Worm (Caenorhabditis elegans) whole organism, L3 larva: ENCODE measurements around the gene gfi-3.

Experiments used
- aly-2 ChIP-seq: fragments of 150-350 bp; optimal IDR thresholded peaks from 2 replicates; lab custom pipeline; 2014; ENCODE audit warnings: missing biosample characterization, missing genetic modification characterization
- ceh-16 ChIP-seq: sonication (generic microtip); optimal IDR thresholded peaks from 2 replicates; lab custom pipeline; 2017; ENCODE audit warnings: missing biosample characterization, missing genetic modification characterization
- ceh-82 ChIP-seq: fragments of 150-350 bp; optimal IDR thresholded peaks from 2 replicates; lab custom pipeline; 2014; ENCODE audit warnings: missing biosample characterization, missing genetic modification characterization
- egl-27 ChIP-seq: sonication (generic microtip); optimal IDR thresholded peaks from 4 replicates; lab custom pipeline; 2017; ENCODE audit warnings: missing biosample characterization, missing genetic modification reagents, missing genetic modification characterization
- elt-1 ChIP-seq: fragments of 150-350 bp; optimal IDR thresholded peaks from 2 replicates; lab custom pipeline; 2014; ENCODE audit warnings: missing biosample characterization, missing genetic modification characterization
- fos-1 ChIP-seq: fragments of 150-350 bp; optimal IDR thresholded peaks from 2 replicates; lab custom pipeline; 2014; ENCODE audit warnings: missing biosample characterization, missing genetic modification characterization
- lin-39 ChIP-seq: fragments of 150-350 bp; optimal IDR thresholded peaks from 2 replicates; lab custom pipeline; 2018; ENCODE audit warnings: missing biosample characterization, missing genetic modification reagents, missing genetic modification characterization
- lsy-12 ChIP-seq: sonication (generic microtip); optimal IDR thresholded peaks from 2 replicates; lab custom pipeline; 2016; ENCODE audit warnings: mild to moderate bottlenecking, missing genetic modification characterization, missing compliant biosample characterization
- nhr-11 ChIP-seq: fragments of 150-350 bp; optimal IDR thresholded peaks from 2 replicates; lab custom pipeline; 2014; ENCODE audit warnings: missing biosample characterization, missing genetic modification characterization
- nhr-25 ChIP-seq: sonication (generic microtip); optimal IDR thresholded peaks from 2 replicates; lab custom pipeline; 2017; ENCODE audit warnings: missing biosample characterization, missing genetic modification characterization
- pha-4 ChIP-seq: fragments of 150-350 bp; optimal IDR thresholded peaks from 2 replicates; lab custom pipeline; 2014; ENCODE audit warnings: missing biosample characterization, missing genetic modification reagents, missing genetic modification characterization
- snpc-4 ChIP-seq: fragments of 150-350 bp; optimal IDR thresholded peaks from 2 replicates; lab custom pipeline; 2014; ENCODE audit warnings: missing biosample characterization, missing genetic modification characterization
- unc-39 ChIP-seq: sonication (generic microtip); optimal IDR thresholded peaks from 4 replicates; lab custom pipeline; 2017; ENCODE audit warnings: missing biosample characterization, missing genetic modification characterization
- unc-62 ChIP-seq: fragments of 150-350 bp; sonication (generic microtip); optimal IDR thresholded peaks from 4 replicates; lab custom pipeline; 2014; ENCODE audit warnings: missing biosample characterization, missing genetic modification reagents, missing genetic modification characterization

DNA sequence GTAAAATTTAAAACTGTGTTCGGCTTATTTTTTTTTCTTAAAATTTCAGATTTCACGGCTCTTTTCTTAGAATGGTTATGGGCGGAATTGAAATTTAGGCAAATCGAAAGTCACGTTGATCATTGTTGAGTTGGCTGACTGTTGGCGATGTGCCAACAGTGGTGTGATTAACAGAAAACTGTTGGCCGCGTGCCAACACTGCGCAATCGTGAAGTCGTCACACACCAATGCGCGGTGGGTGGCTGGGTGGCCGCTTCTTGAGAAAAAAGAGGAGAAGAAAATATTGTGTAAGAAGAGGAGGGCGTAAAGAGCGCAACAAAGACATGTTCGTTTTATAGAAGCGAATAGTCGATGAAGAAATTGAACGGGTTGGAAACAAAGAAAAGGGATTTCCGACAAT, 10.7 kb downstream of the gfi-3 start:
- TF ChIP-seq lin-39 (tag; lab: Kevin White, UChicago) (peak; percentile 7), unc-39 (tag; lab: Kevin White, UChicago) (no peak), elt-1 (tag; lab: Kevin White, UChicago) (peak; percentile 39), fos-1 (no peak), pha-4 (tag; lab: Kevin White, UChicago) (peak; percentile 18), ceh-82 (tag; lab: Kevin White, UChicago) (no peak), nhr-25 (tag; lab: Kevin White, UChicago) (peak; percentile 5), egl-27 (tag; lab: Kevin White, UChicago) (no peak), aly-2 (tag; lab: Kevin White, UChicago) (no peak), lsy-12 (tag; lab: Kevin White, UChicago) (no peak), nhr-11 (tag; lab: Kevin White, UChicago) (no peak), snpc-4 (tag; lab: Kevin White, UChicago) (no peak), ceh-16 (no peak), unc-62 (GFP tag; lab: Kevin White, UChicago) (no peak)
